Worm (Caenorhabditis elegans) whole organism, midembryonic: Measurements from ENCODE around the gene pdl-1.

ENCODE experiments used
- cog-1 ChIP-seq: sonication (generic microtip); optimal IDR thresholded peaks from 2 replicates; lab custom pipeline; 2016; ENCODE audit warnings: missing genetic modification characterization, missing compliant biosample characterization
- flt-1 ChIP-seq: fragments of 200-800 bp; sonication (Bioruptor generic); IDR thresholded peaks from 2 replicates; pipeline ENCODE4 v1.3.6; 2022; ENCODE audit warnings: missing genetic modification characterization, missing compliant biosample characterization
- klf-2 ChIP-seq: fragments of 200-800 bp; sonication (Bioruptor generic); conservative IDR thresholded peaks from 2 replicates; pipeline ENCODE4 v1.3.6; 2022; ENCODE audit warnings: missing genetic modification reagents, missing genetic modification characterization, missing compliant biosample characterization
- med-1 ChIP-seq: sonication (generic microtip); optimal IDR thresholded peaks from 2 replicates; lab custom pipeline; 2017; ENCODE audit warnings: missing genetic modification characterization, mild to moderate bottlenecking, missing compliant biosample characterization, antibody characterized with exemption, missing genetic modification reagents; ENCODE audit not compliant: insufficient read depth
- tab-1 ChIP-seq: fragments of 200-800 bp; sonication (Bioruptor generic); IDR thresholded peaks from 2 replicates; pipeline ENCODE4 v1.3.6; 2022; ENCODE audit warnings: missing genetic modification characterization, missing compliant biosample characterization
- ztf-23 ChIP-seq: fragments of 200-800 bp; sonication (Bioruptor generic); IDR thresholded peaks from 2 replicates; pipeline ENCODE4 v1.3.6; 2022; ENCODE audit warnings: missing genetic modification reagents, missing genetic modification characterization, missing compliant biosample characterization

ce11 chrII:7199308-7199707 lies 15.7 kb downstream of the pdl-1 start, which contains the start of gene E04F6.6:
- TF ChIP-seq klf-2 (GFP tag; lab: Robert Waterston, UW) (no peak), med-1 (no peak), cog-1 (tag; lab: Kevin White, UChicago) (no peak), flt-1 (GFP tag; lab: Robert Waterston, UW) (no peak), tab-1 (no peak), ztf-23 (GFP tag; lab: Robert Waterston, UW) (no peak)
